Worm (Caenorhabditis elegans): Measurements from ENCODE around the gene R144.12.
A peak's percentile ranks its signal among the peaks of the same experiment; 100 is the strongest.
"Not testable (repeated sequence)": the region's sequence is repeated elsewhere in the genome, so short reads cannot be mapped to it uniquely, and the experiment has no call there.

R144.12 gene

DNA sequence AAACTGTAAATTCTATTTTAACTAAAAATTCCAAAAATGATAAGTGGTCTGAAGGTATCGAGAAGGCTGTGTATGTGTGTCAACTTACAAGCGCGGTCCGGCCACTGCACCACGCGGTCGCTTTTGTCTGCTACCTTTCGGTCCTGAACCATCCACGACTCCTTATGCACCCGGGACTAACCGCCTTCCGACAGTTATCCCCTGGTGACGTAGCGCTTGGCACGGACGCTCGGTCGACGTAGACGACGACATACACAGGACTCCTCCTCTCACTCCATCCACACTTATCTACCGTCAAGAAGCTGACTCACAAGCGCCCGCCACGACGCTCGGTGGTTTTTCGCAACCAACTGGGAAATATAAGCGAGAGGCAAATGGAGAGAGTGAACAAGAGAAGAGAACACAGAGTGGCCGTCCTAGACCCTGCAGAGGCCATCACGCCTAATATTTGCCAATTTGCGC is 24.6 kb upstream of the R144.12 start:
- TF ChIP-seq madf-3 (GFP tag; IDR thresholded peaks at IDR 0.05) (peak; percentile 62; the same call in 1 of the 2 replicates), hmg-1.2 (GFP tag; IDR thresholded peaks at IDR 0.05) (peak; percentile 80), nhr-80 (tag; optimal IDR thresholded peaks at IDR 0.05) (peak; percentile 89), egrh-3 (GFP tag; IDR thresholded peaks at IDR 0.05) (peak; percentile 84), ceh-91 (GFP tag; IDR thresholded peaks at IDR 0.05) (peak; percentile 66), F37B4.10 (GFP tag; IDR thresholded peaks at IDR 0.05) (peak; percentile 72; the same call in 1 of the 2 replicates), aptf-2 (GFP tag; conservative IDR thresholded peaks at IDR 0.05) (peak; percentile 55; the same call in 1 of the 2 replicates), dpff-1 (tag; optimal IDR thresholded peaks at IDR 0.05) (peak; percentile 2), F23B12.7 (tag; optimal IDR thresholded peaks at IDR 0.05; ENCODE audit: insufficient read depth) (peak; percentile 19), let-526 (GFP tag; IDR thresholded peaks at IDR 0.05) (peak; percentile 59; the same call in 1 of the 2 replicates), ceh-79 (tag; optimal IDR thresholded peaks at IDR 0.05) (peak; percentile 68), snpc-4 (GFP tag; optimal IDR thresholded peaks at IDR 0.05) (peak; percentile 46), snpc-4 (tag; optimal IDR thresholded peaks at IDR 0.05) (peak in 1 of 4 experiments; percentile 64), Y95B8A.8 (GFP tag; IDR thresholded peaks at IDR 0.05) (0 out of 2 replicates have a peak, but pooled peaks have one; percentile 73), K12H6.12 (tag; optimal IDR thresholded peaks at IDR 0.05) (peak; percentile 93), rec-8 (tag; optimal IDR thresholded peaks at IDR 0.05) (peak; percentile 5 to 22), akir-1 (GFP tag; optimal IDR thresholded peaks at IDR 0.05) (peak; percentile 39), attf-5 (GFP tag; optimal IDR thresholded peaks at IDR 0.05) (peak; percentile 71), Y53G8AR.9 (GFP tag; conservative IDR thresholded peaks at IDR 0.05) (peak; percentile 74), nhr-179 (tag; optimal IDR thresholded peaks at IDR 0.05) (peak; percentile 70), mes-4 (tag; optimal IDR thresholded peaks at IDR 0.05) (peak; percentile 54), T07F8.4 (tag; optimal IDR thresholded peaks at IDR 0.05) (peak; percentile 69), tbp1 (GFP tag; optimal IDR thresholded peaks at IDR 0.05) (peak; percentile 85), rcor-1 (GFP tag; IDR thresholded peaks at IDR 0.05) (peak; percentile 93), lsl-1 (GFP tag; optimal IDR thresholded peaks at IDR 0.05) (peak; percentile 55), cebp-1 (GFP tag; IDR thresholded peaks at IDR 0.05) (0 out of 2 replicates have a peak, but pooled peaks have one; percentile 45), F52B5.7 (tag; optimal IDR thresholded peaks at IDR 0.05) (peak; percentile 83), hsf-1 (GFP tag; IDR thresholded peaks at IDR 0.05) (0 out of 2 replicates have a peak, but pooled peaks have one; percentile 55), dox-1 (GFP tag; IDR thresholded peaks at IDR 0.05) (peak; percentile 98), let-607 (tag; optimal IDR thresholded peaks at IDR 0.05) (peak in 1 of 2 experiments; percentile 59), madf-10 (tag; optimal IDR thresholded peaks at IDR 0.05) (peak; percentile 71), D2030.7 (GFP tag; IDR thresholded peaks at IDR 0.05) (peak; percentile 90), attf-6 (GFP tag; IDR thresholded peaks at IDR 0.05) (0 out of 2 replicates have a peak, but pooled peaks have one; percentile 57), hlh-12 (tag; optimal IDR thresholded peaks at IDR 0.05) (peak; percentile 8), nhr-90 (tag; optimal IDR thresholded peaks at IDR 0.05) (peak; percentile 70), lin-26 (GFP tag; IDR thresholded peaks at IDR 0.05) (peak; percentile 91), nhr-120 (GFP tag; IDR thresholded peaks at IDR 0.05) (0 out of 2 replicates have a peak, but pooled peaks have one; percentile 19), mcd-1 (GFP tag; IDR thresholded peaks at IDR 0.05) (peak; percentile 84), sea-2 (GFP tag; IDR thresholded peaks at IDR 0.05) (peak; percentile 84), egl-44 (GFP tag; IDR thresholded peaks at IDR 0.05) (peak; percentile 69; the same call in 1 of the 2 replicates), ceh-27 (GFP tag; optimal IDR thresholded peaks at IDR 0.05) (peak; percentile 70), ztf-3 (GFP tag; optimal IDR thresholded peaks at IDR 0.05) (peak; percentile 53), ekl-4 (GFP tag; IDR thresholded peaks at IDR 0.05) (peak; percentile 87), F10E7.11 (tag; optimal IDR thresholded peaks at IDR 0.05) (peak; percentile 67), cebp-2 (GFP tag; IDR thresholded peaks at IDR 0.05) (peak; percentile 34; the same call in 1 of the 2 replicates), somi-1 (GFP tag; optimal IDR thresholded peaks at IDR 0.05) (peak; percentile 55), ztf-28 (GFP tag; IDR thresholded peaks at IDR 0.05) (0 out of 2 replicates have a peak, but pooled peaks have one; percentile 61)
- TF ChIP-seq cebp-1 (tag; optimal IDR thresholded peaks at IDR 0.05) = not testable (repeated sequence)
